Worm (Caenorhabditis elegans) whole organism, early embryonic: Measurements from ENCODE around the gene F21A3.4.

ENCODE experiments used
- B0310.2 ChIP-seq: sonication (generic microtip); optimal IDR thresholded peaks from 2 replicates; lab custom pipeline; 2016; ENCODE audit warnings: mild to moderate bottlenecking, missing genetic modification characterization, missing compliant biosample characterization
- F13C5.2 ChIP-seq: sonication (generic microtip); optimal IDR thresholded peaks from 2 replicates; lab custom pipeline; 2017; ENCODE audit warnings: mild to moderate bottlenecking, missing genetic modification characterization, inconsistent platforms, missing compliant biosample characterization
- aly-1 ChIP-seq: sonication (generic microtip); optimal IDR thresholded peaks from 2 replicates; lab custom pipeline; 2016; ENCODE audit warnings: missing genetic modification characterization, missing compliant biosample characterization
- ama-1 ChIP-seq: fragments of 150-350 bp; optimal IDR thresholded peaks from 2 replicates; lab custom pipeline; 2014
- ceh-13 ChIP-seq: fragments of 200-800 bp; sonication (Bioruptor generic); optimal IDR thresholded peaks from 2 replicates; lab custom pipeline; 2018; ENCODE audit warnings: mild to moderate bottlenecking, missing genetic modification characterization, missing compliant biosample characterization
- ceh-36 ChIP-seq: sonication (generic microtip); optimal IDR thresholded peaks from 2 replicates; lab custom pipeline; 2016; ENCODE audit warnings: missing genetic modification characterization, inconsistent platforms, missing compliant biosample characterization
- ets-7 ChIP-seq: sonication (generic microtip); optimal IDR thresholded peaks from 2 replicates; lab custom pipeline; 2016; ENCODE audit warnings: missing genotype, missing genetic modification characterization, missing compliant biosample characterization
- flt-1 ChIP-seq: fragments of 200-800 bp; sonication (Bioruptor generic); IDR thresholded peaks from 2 replicates; pipeline ENCODE4 v1.3.6; 2022; ENCODE audit warnings: missing genetic modification characterization, missing compliant biosample characterization
- hmbx-1 ChIP-seq: sonication (generic microtip); optimal IDR thresholded peaks from 2 replicates; lab custom pipeline; 2016; ENCODE audit warnings: mild to moderate bottlenecking, missing genetic modification characterization, missing compliant biosample characterization
- hmg-4 ChIP-seq: fragments of 200-800 bp; sonication (Bioruptor generic); optimal IDR thresholded peaks from 2 replicates; lab custom pipeline; 2018; ENCODE audit warnings: mild to moderate bottlenecking, missing genetic modification characterization, missing compliant biosample characterization
- hnd-1 ChIP-seq: sonication (generic microtip); optimal IDR thresholded peaks from 2 replicates; lab custom pipeline; 2016; ENCODE audit warnings: missing genetic modification characterization, missing compliant biosample characterization
- pes-1 ChIP-seq: fragments of 200-800 bp; sonication (Bioruptor generic); IDR thresholded peaks from 2 replicates; pipeline ENCODE4 v1.3.6; 2022; ENCODE audit warnings: missing genetic modification reagents, missing genetic modification characterization, missing compliant biosample characterization
- scrt-1 ChIP-seq: fragments of 200-800 bp; sonication (Bioruptor generic); IDR thresholded peaks from 2 replicates; pipeline ENCODE4 v1.3.6; 2022; ENCODE audit warnings: missing genetic modification characterization, missing compliant biosample characterization
- sea-1 ChIP-seq: fragments of 200-800 bp; sonication (Bioruptor generic); conservative IDR thresholded peaks from 2 replicates; pipeline ENCODE4 v1.3.6; 2022; ENCODE audit warnings: missing genetic modification characterization, missing compliant biosample characterization
- tbx-11 ChIP-seq: fragments of 200-800 bp; sonication (Bioruptor generic); IDR thresholded peaks from 2 replicates; pipeline ENCODE4 v1.3.6; 2022; ENCODE audit warnings: missing genetic modification characterization, missing compliant biosample characterization
- tbx-37 ChIP-seq: fragments of 200-800 bp; sonication (Bioruptor generic); conservative IDR thresholded peaks from 2 replicates; pipeline ENCODE4 v1.3.6; 2022; ENCODE audit warnings: missing genetic modification reagents, missing genetic modification characterization, missing compliant biosample characterization
- tra-4 ChIP-seq: sonication (generic microtip); optimal IDR thresholded peaks from 2 replicates; lab custom pipeline; 2017; ENCODE audit warnings: missing genetic modification characterization, missing compliant biosample characterization

The F21A3.4 gene

ce11 chrV:15543252-15543651 is 6.8 kb downstream of the F21A3.4 start:
- TF ChIP-seq tbx-11 (GFP tag; lab: Robert Waterston, UW) (no peak), pes-1 (GFP tag; lab: Robert Waterston, UW) (no peak), tra-4 (no peak), flt-1 (GFP tag; lab: Robert Waterston, UW) (no peak), B0310.2 (no peak)

ce11 chrV:15544898-15545297 is 8.5 kb downstream of the F21A3.4 start, which contains the start of gene glb-14:
Gene glb-14 (minus strand): TSS chrV:15544994.
- TF ChIP-seq hmbx-1 (tag; lab: Kevin White, UChicago): no peak
- TF ChIP-seq ceh-13 (GFP tag; lab: Kevin White, UChicago): no peak
- no peak for TF ChIP-seq tra-4
- no peak for TF ChIP-seq tbx-37 (GFP tag; lab: Robert Waterston, UW)
- no peak for TF ChIP-seq hnd-1 (tag; lab: Kevin White, UChicago)
- no peak for TF ChIP-seq pes-1 (GFP tag; lab: Robert Waterston, UW)
- no peak for TF ChIP-seq hmg-4 (GFP tag; lab: Kevin White, UChicago)
- no peak for TF ChIP-seq ama-1 (lab: Kevin White, UChicago)
- TF ChIP-seq flt-1 (GFP tag; lab: Robert Waterston, UW): no peak
- no peak for TF ChIP-seq F13C5.2 (tag; lab: Kevin White, UChicago)
- no peak for TF ChIP-seq ceh-36
- TF ChIP-seq ets-7 (tag; lab: Kevin White, UChicago): no peak
- TF ChIP-seq sea-1 (GFP tag; lab: Robert Waterston, UW): no peak
- no peak for TF ChIP-seq tbx-11 (GFP tag; lab: Robert Waterston, UW)
- no peak for TF ChIP-seq aly-1 (tag; lab: Kevin White, UChicago)
- TF ChIP-seq scrt-1 (GFP tag; lab: Robert Waterston, UW): no peak
- no peak for TF ChIP-seq B0310.2

ce11 chrV:15547727-15548126 is 11.3 kb downstream of the F21A3.4 start:
- TF ChIP-seq hmg-4 (GFP tag; lab: Kevin White, UChicago) (no peak), flt-1 (GFP tag; lab: Robert Waterston, UW) (0 out of 2 replicates have a peak, but pooled peaks have one; percentile 34), scrt-1 (GFP tag; lab: Robert Waterston, UW) (peak; percentile 36; the same call in 1 of the 2 replicates), pes-1 (GFP tag; lab: Robert Waterston, UW) (peak; percentile 65; the same call in 1 of the 2 replicates), tbx-11 (GFP tag; lab: Robert Waterston, UW) (peak; percentile 46; the same call in 1 of the 2 replicates)

- no peak for TF ChIP-seq ceh-13 (GFP tag; lab: Kevin White, UChicago)
- peak; percentile 11; the same call in 1 of the 2 replicates for TF ChIP-seq flt-1 (GFP tag; lab: Robert Waterston, UW)
- peak; percentile 2 for TF ChIP-seq ceh-36
- 0 out of 2 replicates have a peak, but pooled peaks have one; percentile 48 for TF ChIP-seq pes-1 (GFP tag; lab: Robert Waterston, UW)
Observed at ce11 chrV:15550408-15550807, 14.0 kb downstream of the F21A3.4 start.

ce11 chrV:15551642-15552041 is 15.2 kb downstream of the F21A3.4 start:
- TF ChIP-seq tra-4 (peak; percentile 71), hnd-1 (tag; lab: Kevin White, UChicago) (peak; percentile 80), sea-1 (GFP tag; lab: Robert Waterston, UW) (peak; percentile 89), ama-1 (lab: Kevin White, UChicago) (no peak), B0310.2 (peak; percentile 82), ceh-36 (peak; percentile 95), tbx-37 (GFP tag; lab: Robert Waterston, UW) (peak; percentile 92), ceh-13 (GFP tag; lab: Kevin White, UChicago) (peak; percentile 77), flt-1 (GFP tag; lab: Robert Waterston, UW) (peak; percentile 92), ets-7 (tag; lab: Kevin White, UChicago) (peak; percentile 57), hmg-4 (GFP tag; lab: Kevin White, UChicago) (peak; percentile 92), aly-1 (tag; lab: Kevin White, UChicago) (peak; percentile 86), scrt-1 (GFP tag; lab: Robert Waterston, UW) (peak; percentile 92), tbx-11 (GFP tag; lab: Robert Waterston, UW) (peak; percentile 89), F13C5.2 (tag; lab: Kevin White, UChicago) (peak; percentile 91), pes-1 (GFP tag; lab: Robert Waterston, UW) (peak; percentile 92), hmbx-1 (tag; lab: Kevin White, UChicago) (peak; percentile 59)

ce11 chrV:15553869-15554268 is 17.4 kb downstream of the F21A3.4 start:
- TF ChIP-seq tra-4 (no peak), ets-7 (tag; lab: Kevin White, UChicago) (no peak), scrt-1 (GFP tag; lab: Robert Waterston, UW) (0 out of 2 replicates have a peak, but pooled peaks have one; percentile 39), sea-1 (GFP tag; lab: Robert Waterston, UW) (no peak), F13C5.2 (tag; lab: Kevin White, UChicago) (peak; percentile 15), pes-1 (GFP tag; lab: Robert Waterston, UW) (peak; percentile 76), tbx-37 (GFP tag; lab: Robert Waterston, UW) (peak; percentile 45; the same call in 1 of the 2 replicates), ceh-36 (peak; percentile 46), hnd-1 (tag; lab: Kevin White, UChicago) (peak; percentile 41), ama-1 (lab: Kevin White, UChicago) (no peak), hmbx-1 (tag; lab: Kevin White, UChicago) (no peak), ceh-13 (GFP tag; lab: Kevin White, UChicago) (peak; percentile 17), flt-1 (GFP tag; lab: Robert Waterston, UW) (peak; percentile 65), hmg-4 (GFP tag; lab: Kevin White, UChicago) (peak; percentile 35), aly-1 (tag; lab: Kevin White, UChicago) (no peak), tbx-11 (GFP tag; lab: Robert Waterston, UW) (peak; percentile 67), B0310.2 (no peak)

ce11 chrV:15559047-15559446 is 22.6 kb downstream of the F21A3.4 start, which contains the start of gene acr-18:
Gene acr-18 (minus strand): TSS chrV:15559147.
- no peak for TF ChIP-seq scrt-1 (GFP tag; lab: Robert Waterston, UW)
- no peak for TF ChIP-seq tbx-11 (GFP tag; lab: Robert Waterston, UW)
- no peak for TF ChIP-seq pes-1 (GFP tag; lab: Robert Waterston, UW)
- no peak for TF ChIP-seq tra-4
- no peak for TF ChIP-seq F13C5.2 (tag; lab: Kevin White, UChicago)
- TF ChIP-seq tbx-37 (GFP tag; lab: Robert Waterston, UW): no peak
- TF ChIP-seq hmg-4 (GFP tag; lab: Kevin White, UChicago): no peak
- TF ChIP-seq sea-1 (GFP tag; lab: Robert Waterston, UW): no peak
- no peak for TF ChIP-seq hnd-1 (tag; lab: Kevin White, UChicago)
- no peak for TF ChIP-seq B0310.2
- no peak for TF ChIP-seq aly-1 (tag; lab: Kevin White, UChicago)
- no peak for TF ChIP-seq ets-7 (tag; lab: Kevin White, UChicago)
- no peak for TF ChIP-seq flt-1 (GFP tag; lab: Robert Waterston, UW)
